Fruit fly (Drosophila melanogaster): Measurements from ENCODE around the gene cysu.

cysu gene

DNA sequence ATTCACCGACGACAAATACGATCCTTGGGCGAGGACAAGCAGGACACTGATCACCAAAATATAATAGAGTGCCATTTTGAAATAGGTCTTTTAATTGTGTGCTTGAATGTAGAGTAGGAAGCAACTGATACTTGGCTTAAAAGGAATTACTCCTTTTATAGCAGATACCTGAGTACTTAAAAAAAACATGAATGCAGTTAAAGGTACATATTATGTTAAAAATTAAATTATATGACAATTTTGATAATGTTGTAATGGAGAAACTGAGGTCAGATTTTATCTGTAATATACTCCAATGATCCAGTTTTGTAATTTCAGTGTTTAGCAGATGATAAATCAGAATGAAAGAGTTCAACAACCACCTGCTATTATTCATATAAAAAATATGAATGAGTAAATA is 3.5 kb upstream of the cysu start, which contains the start of gene CG14332:
Gene CG14332, minus strand, starts transcription at position 101 of the 400 bp plus-strand sequence.
- TF ChIP-seq svp (GFP tag) (no peak), Gug (GFP tag; IDR thresholded peaks at IDR 0.05) (no peak), Smox (GFP tag; optimal IDR thresholded peaks at IDR 0.05) (no peak), spab (GFP tag; optimal IDR thresholded peaks at IDR 0.05) (no peak), Met (GFP tag; optimal IDR thresholded peaks at IDR 0.05) (no peak), Eip75B (GFP tag; optimal IDR thresholded peaks at IDR 0.05) (no peak), Hr38 (GFP tag; optimal IDR thresholded peaks at IDR 0.05) (no peak), CG8119 (GFP tag; IDR thresholded peaks at IDR 0.05) (no peak)

- no peak for TF ChIP-seq fd85E (GFP tag; optimal IDR thresholded peaks at IDR 0.05)
Observed at dm6 chr3R:17426265-17426664, 697 bp downstream of the cysu start.

dm6 chr3R:17430481-17430880 is 4.9 kb downstream of the cysu start:
- peak; percentile 75 for TF ChIP-seq Hr4 (GFP tag; optimal IDR thresholded peaks at IDR 0.05)
- TF ChIP-seq Blimp-1 (GFP tag; optimal IDR thresholded peaks at IDR 0.05): no peak
- no peak for TF ChIP-seq fkh (GFP tag; optimal IDR thresholded peaks at IDR 0.05)
- TF ChIP-seq fd59A (GFP tag; optimal IDR thresholded peaks at IDR 0.05): no peak
- TF ChIP-seq CG16779 (tag; optimal IDR thresholded peaks at IDR 0.05): no peak
- peak; percentile 8 for TF ChIP-seq CG3919 (GFP tag; optimal IDR thresholded peaks at IDR 0.05)
- peak; percentile 30; the same call in 1 of the 2 replicates for TF ChIP-seq CG11294 (GFP tag; IDR thresholded peaks at IDR 0.05)
- TF ChIP-seq lz (GFP tag; optimal IDR thresholded peaks at IDR 0.05): no peak
- TF ChIP-seq Hr38 (GFP tag; optimal IDR thresholded peaks at IDR 0.05): no peak
- TF ChIP-seq Eip78C (GFP tag): no peak
- no peak for TF ChIP-seq Ets96B (tag; optimal IDR thresholded peaks at IDR 0.05)
- TF ChIP-seq Lpt (GFP tag; optimal IDR thresholded peaks at IDR 0.05): peak; percentile 17
- TF ChIP-seq Eip75B (GFP tag; optimal IDR thresholded peaks at IDR 0.05): no peak
- TF ChIP-seq CG6276 (GFP tag; optimal IDR thresholded peaks at IDR 0.05): peak; percentile 53
- no peak for TF ChIP-seq topi (GFP tag; optimal IDR thresholded peaks at IDR 0.05)
- TF ChIP-seq spab (GFP tag; optimal IDR thresholded peaks at IDR 0.05): no peak
- peak; percentile 66 for TF ChIP-seq eg (GFP tag; IDR thresholded peaks at IDR 0.05)
- TF ChIP-seq acj6 (GFP tag; optimal IDR thresholded peaks at IDR 0.05): no peak
- no peak for TF ChIP-seq CG6808 (GFP tag; optimal IDR thresholded peaks at IDR 0.05)
- TF ChIP-seq CG4318 (GFP tag; optimal IDR thresholded peaks at IDR 0.05): peak; percentile 27
- 0 out of 3 replicates have a peak, but pooled peaks have one; percentile 41 for TF ChIP-seq CG6163 (GFP tag; IDR thresholded peaks at IDR 0.05)
- TF ChIP-seq vri (GFP tag; optimal IDR thresholded peaks at IDR 0.05): no peak
- peak; percentile 40; the same call in 1 of the 2 replicates for TF ChIP-seq Gug (GFP tag; IDR thresholded peaks at IDR 0.05)
- TF ChIP-seq CG8319 (GFP tag; optimal IDR thresholded peaks at IDR 0.05): no peak
- TF ChIP-seq CG32006 (GFP tag; optimal IDR thresholded peaks at IDR 0.05): peak; percentile 73
- TF ChIP-seq CG15336 (GFP tag; IDR thresholded peaks at IDR 0.05): peak; percentile 69
- TF ChIP-seq net (GFP tag; optimal IDR thresholded peaks at IDR 0.05): peak; percentile 23
- no peak for TF ChIP-seq salr (GFP tag; optimal IDR thresholded peaks at IDR 0.05)
- TF ChIP-seq ss (GFP tag; optimal IDR thresholded peaks at IDR 0.05): no peak
- TF ChIP-seq achi (GFP tag; optimal IDR thresholded peaks at IDR 0.05): peak; percentile 19
- no peak for TF ChIP-seq Sox15 (GFP tag; optimal IDR thresholded peaks at IDR 0.05)
- TF ChIP-seq Sox14 (GFP tag; optimal IDR thresholded peaks at IDR 0.05): no peak
- TF ChIP-seq pdm3 (GFP tag; optimal IDR thresholded peaks at IDR 0.05): peak; percentile 42
- TF ChIP-seq dac (GFP tag; optimal IDR thresholded peaks at IDR 0.05): peak; percentile 35
- TF ChIP-seq CG8119 (GFP tag; IDR thresholded peaks at IDR 0.05): peak; percentile 55; the same call in 2 of the 3 replicates
- TF ChIP-seq CG8632 (GFP tag; optimal IDR thresholded peaks at IDR 0.05): no peak
- no peak for TF ChIP-seq CG10631 (GFP tag; optimal IDR thresholded peaks at IDR 0.05)
- TF ChIP-seq OdsH (GFP tag; optimal IDR thresholded peaks at IDR 0.05): peak; percentile 37
- no peak for TF ChIP-seq CG6854 (GFP tag; optimal IDR thresholded peaks at IDR 0.05)
- no peak for TF ChIP-seq CG31627 (GFP tag; optimal IDR thresholded peaks at IDR 0.05)

All from whole organism, prepupa.